Worm (Caenorhabditis elegans) whole organism, L4 larva: ENCODE data around the gene srxa-8.

Source experiments
- F26F4.8 ChIP-seq: fragments of 200-800 bp; sonication (Bioruptor generic); conservative IDR thresholded peaks from 2 replicates; pipeline ENCODE4 v1.3.6; 2022; ENCODE audit warnings: missing genetic modification characterization, missing compliant biosample characterization
- F37D6.2 ChIP-seq: sonication (generic microtip); optimal IDR thresholded peaks from 2 replicates; lab custom pipeline; 2016; ENCODE audit warnings: mild to moderate bottlenecking, missing genetic modification characterization, missing compliant biosample characterization
- Y5F2A.4 ChIP-seq: fragments of 200-800 bp; sonication (Bioruptor generic); optimal IDR thresholded peaks from 2 replicates; lab custom pipeline; 2018; ENCODE audit warnings: mild to moderate bottlenecking, missing genetic modification characterization, missing compliant biosample characterization
- ZK337.2 ChIP-seq: fragments of 200-800 bp; sonication (Bioruptor generic); IDR thresholded peaks from 2 replicates; pipeline ENCODE4 v1.3.6; 2022; ENCODE audit warnings: missing genetic modification reagents, missing genetic modification characterization, missing compliant biosample characterization
- ZK546.5 ChIP-seq, 2 experiments: sonication (generic microtip); optimal IDR thresholded peaks; 2 replicates each; lab custom pipeline; 2017; ENCODE audit warnings: missing biosample characterization in 2 of 2, missing genetic modification characterization in 2 of 2
- aha-1 ChIP-seq: fragments of 150-350 bp; peaks from one replicate; lab custom pipeline; 2014; ENCODE audit warnings: missing biosample characterization, missing genetic modification characterization
- ceh-28 ChIP-seq: fragments of 150-350 bp; optimal IDR thresholded peaks from 2 replicates; lab custom pipeline; 2014; ENCODE audit warnings: missing biosample characterization, missing genetic modification reagents, missing genetic modification characterization
- ceh-44 ChIP-seq: fragments of 200-800 bp; sonication (Bioruptor generic); IDR thresholded peaks from 2 replicates; pipeline ENCODE4 v1.3.6; 2022; ENCODE audit warnings: missing genetic modification reagents, missing genetic modification characterization, missing compliant biosample characterization
- ceh-62 ChIP-seq: sonication (generic microtip); optimal IDR thresholded peaks from 2 replicates; lab custom pipeline; 2017; ENCODE audit warnings: missing biosample characterization, missing genetic modification characterization
- cey-2 ChIP-seq: sonication (generic microtip); optimal IDR thresholded peaks from 3 replicates; lab custom pipeline; 2017; ENCODE audit warnings: missing genetic modification characterization, mild to moderate bottlenecking, missing compliant biosample characterization, antibody characterized with exemption, borderline replicate concordance; ENCODE audit not compliant: insufficient read depth
- daf-16 ChIP-seq, 3 experiments: sonication (generic microtip); optimal IDR thresholded peaks; 2 replicates each; lab custom pipeline; 2016 to 2017; ENCODE audit warnings: missing genetic modification characterization in 3 of 3, missing genetic modification reagents in 3 of 3, mild to moderate bottlenecking in 2 of 3, missing compliant biosample characterization in 2 of 3, missing biosample characterization in 1 of 3, moderate library complexity in 1 of 3
- daf-8 ChIP-seq: fragments of 200-800 bp; sonication (Bioruptor generic); IDR thresholded peaks from 2 replicates; pipeline ENCODE4 v1.3.6; 2022; ENCODE audit warnings: missing genetic modification characterization, missing compliant biosample characterization
- dmd-9 ChIP-seq: fragments of 200-800 bp; sonication (Bioruptor generic); IDR thresholded peaks from 2 replicates; pipeline ENCODE4 v1.3.6; 2022; ENCODE audit warnings: missing genetic modification reagents, missing genetic modification characterization, missing compliant biosample characterization
- dpl-1 ChIP-seq: fragments of 150-350 bp; optimal IDR thresholded peaks from 2 replicates; lab custom pipeline; 2014; ENCODE audit warnings: missing biosample characterization, missing genetic modification reagents, missing genetic modification characterization
- duxl-1 ChIP-seq: sonication (generic microtip); optimal IDR thresholded peaks from 2 replicates; lab custom pipeline; 2016; ENCODE audit warnings: mild to moderate bottlenecking, missing genetic modification characterization, moderate library complexity, missing compliant biosample characterization; ENCODE audit not compliant: poor library complexity
- egl-43 ChIP-seq: fragments of 200-800 bp; sonication (Bioruptor generic); IDR thresholded peaks from 2 replicates; pipeline ENCODE4 v1.3.6; 2022; ENCODE audit warnings: missing genetic modification reagents, missing genetic modification characterization, missing compliant biosample characterization
- fkh-10 ChIP-seq: fragments of 150-350 bp; optimal IDR thresholded peaks from 2 replicates; lab custom pipeline; 2014; ENCODE audit warnings: missing biosample characterization, missing genetic modification reagents, missing genetic modification characterization
- fos-1 ChIP-seq: fragments of 150-350 bp; optimal IDR thresholded peaks from 2 replicates; lab custom pipeline; 2014; ENCODE audit warnings: missing biosample characterization, missing genetic modification characterization
- gei-8 ChIP-seq: fragments of 200-800 bp; sonication (Bioruptor generic); optimal IDR thresholded peaks from 2 replicates; lab custom pipeline; 2018; ENCODE audit warnings: mild to moderate bottlenecking, missing genetic modification characterization, missing compliant biosample characterization
- hlh-30 ChIP-seq: sonication (generic microtip); optimal IDR thresholded peaks from 2 replicates; lab custom pipeline; 2017; ENCODE audit warnings: antibody characterized with exemption, mild to moderate bottlenecking, missing genetic modification characterization, missing compliant biosample characterization; ENCODE audit not compliant: insufficient read depth
- hmg-1.1 ChIP-seq: fragments of 200-800 bp; sonication (Bioruptor generic); IDR thresholded peaks from 2 replicates; pipeline ENCODE4 v1.3.6; 2022; ENCODE audit warnings: missing genetic modification reagents, missing genetic modification characterization, missing compliant biosample characterization
- lin-1 ChIP-seq: fragments of 200-800 bp; sonication (Bioruptor generic); IDR thresholded peaks from 2 replicates; pipeline ENCODE4 v1.3.6; 2022; ENCODE audit warnings: missing genetic modification reagents, missing genetic modification characterization, missing compliant biosample characterization
- lin-13 ChIP-seq: fragments of 150-350 bp; optimal IDR thresholded peaks from 2 replicates; lab custom pipeline; 2014; ENCODE audit warnings: missing biosample characterization, missing genetic modification reagents, missing genetic modification characterization
- lin-38 ChIP-seq: fragments of 200-800 bp; sonication (Bioruptor generic); IDR thresholded peaks from 2 replicates; pipeline ENCODE4 v1.3.6; 2022; ENCODE audit warnings: missing genetic modification reagents, missing genetic modification characterization, missing compliant biosample characterization
- lir-3 ChIP-seq: sonication (generic microtip); optimal IDR thresholded peaks from 2 replicates; lab custom pipeline; 2016; ENCODE audit warnings: mild to moderate bottlenecking, missing genetic modification characterization, missing compliant biosample characterization
- lsy-2 ChIP-seq, 2 experiments: fragments of 150-350 bp in 1 of 2; sonication (generic microtip) in 1 of 2; optimal IDR thresholded peaks; 2 replicates each; lab custom pipeline; 2014 to 2017; ENCODE audit warnings: missing biosample characterization in 2 of 2, missing genetic modification characterization in 2 of 2
- madf-5 ChIP-seq, 2 experiments: fragments of 200-800 bp; sonication (Bioruptor generic); IDR thresholded peaks; 2 replicates each; pipeline ENCODE4 v1.3.6; 2022; ENCODE audit warnings: missing compliant biosample characterization in 2 of 2, missing genetic modification characterization in 2 of 2
- mdl-1 ChIP-seq, 2 experiments: fragments of 150-350 bp in 1 of 2; sonication (generic microtip) in 1 of 2; optimal IDR thresholded peaks; 2 replicates each; lab custom pipeline; 2014 to 2017; ENCODE audit warnings: missing biosample characterization in 2 of 2, missing genetic modification characterization in 2 of 2
- mep-1 ChIP-seq: fragments of 150-350 bp; sonication (generic microtip); optimal IDR thresholded peaks from 3 replicates; lab custom pipeline; 2014; ENCODE audit warnings: missing biosample characterization, missing genetic modification characterization
- mes-2 ChIP-seq: sonication (generic microtip); optimal IDR thresholded peaks from 2 replicates; lab custom pipeline; 2016; ENCODE audit warnings: missing genotype, mild to moderate bottlenecking, missing genetic modification characterization, missing compliant biosample characterization; ENCODE audit not compliant: poor library complexity, severe bottlenecking
- mxl-2 ChIP-seq: fragments of 200-800 bp; sonication (Bioruptor generic); conservative IDR thresholded peaks from 2 replicates; pipeline ENCODE4 v1.3.6; 2022; ENCODE audit warnings: missing genetic modification reagents, missing genetic modification characterization, missing compliant biosample characterization
- nhr-10 ChIP-seq: fragments of 150-350 bp; optimal IDR thresholded peaks from 2 replicates; lab custom pipeline; 2014; ENCODE audit warnings: missing biosample characterization, missing genetic modification characterization
- nhr-11 ChIP-seq: fragments of 150-350 bp; optimal IDR thresholded peaks from 2 replicates; lab custom pipeline; 2014; ENCODE audit warnings: missing biosample characterization, missing genetic modification characterization
- nhr-111 ChIP-seq: fragments of 200-800 bp; sonication (Bioruptor generic); optimal IDR thresholded peaks from 2 replicates; lab custom pipeline; 2018; ENCODE audit warnings: mild to moderate bottlenecking, missing genetic modification characterization, missing compliant biosample characterization
- nhr-28 ChIP-seq: fragments of 150-350 bp; optimal IDR thresholded peaks from 2 replicates; lab custom pipeline; 2014; ENCODE audit warnings: missing biosample characterization, missing genetic modification characterization
- nhr-48 ChIP-seq: sonication (generic microtip); optimal IDR thresholded peaks from 2 replicates; lab custom pipeline; 2016; ENCODE audit warnings: mild to moderate bottlenecking, missing genetic modification characterization, missing compliant biosample characterization
- nhr-77 ChIP-seq: fragments of 150-350 bp; optimal IDR thresholded peaks from 2 replicates; lab custom pipeline; 2014; ENCODE audit warnings: missing biosample characterization, missing genetic modification characterization
- pqm-1 ChIP-seq: sonication (generic microtip); optimal IDR thresholded peaks from 2 replicates; lab custom pipeline; 2017; ENCODE audit warnings: missing biosample characterization, missing genetic modification characterization
- rbr-2 ChIP-seq: sonication (generic microtip); optimal IDR thresholded peaks from 2 replicates; lab custom pipeline; 2016; ENCODE audit warnings: missing genotype, missing genetic modification characterization, missing compliant biosample characterization
- snpc-1.2 ChIP-seq: fragments of 200-800 bp; sonication (Bioruptor generic); IDR thresholded peaks from 2 replicates; pipeline ENCODE4 v1.3.6; 2022; ENCODE audit warnings: missing genetic modification reagents, missing genetic modification characterization, missing compliant biosample characterization
- spr-1 ChIP-seq: sonication (generic microtip); optimal IDR thresholded peaks from 2 replicates; lab custom pipeline; 2016; ENCODE audit warnings: mild to moderate bottlenecking, missing genetic modification characterization, missing compliant biosample characterization
- spr-3 ChIP-seq: fragments of 200-800 bp; sonication (Bioruptor generic); optimal IDR thresholded peaks from 2 replicates; lab custom pipeline; 2018; ENCODE audit warnings: mild to moderate bottlenecking, missing genetic modification characterization, missing compliant biosample characterization
- tra-1 ChIP-seq: fragments of 200-800 bp; sonication (Bioruptor generic); IDR thresholded peaks from 2 replicates; pipeline ENCODE4 v1.3.6; 2022; ENCODE audit warnings: missing genetic modification reagents, missing genetic modification characterization, missing compliant biosample characterization
- unc-130 ChIP-seq: sonication (generic microtip); optimal IDR thresholded peaks from 2 replicates; lab custom pipeline; 2016; ENCODE audit warnings: missing genetic modification reagents, missing genetic modification characterization, missing compliant biosample characterization
- unc-62 ChIP-seq, 3 experiments: fragments of 150-350 bp in 1 of 3; sonication (generic microtip); optimal IDR thresholded peaks in 2 of 3; peaks in 1 of 3; 1 replicate in 1 of 3; 2 replicates in 2 of 3; lab custom pipeline; 2014 to 2017; ENCODE audit warnings: missing biosample characterization in 3 of 3, missing genetic modification characterization in 3 of 3, missing genetic modification reagents in 3 of 3, missing genotype in 1 of 3
- zag-1 ChIP-seq: fragments of 150-350 bp; optimal IDR thresholded peaks from 2 replicates; lab custom pipeline; 2014; ENCODE audit warnings: missing biosample characterization, missing genetic modification characterization
- zfp-2 ChIP-seq: sonication (generic microtip); optimal IDR thresholded peaks from 2 replicates; lab custom pipeline; 2016; ENCODE audit warnings: mild to moderate bottlenecking, missing genetic modification characterization, missing compliant biosample characterization
- zip-11 ChIP-seq: fragments of 200-800 bp; sonication (Bioruptor generic); IDR thresholded peaks from 2 replicates; pipeline ENCODE4 v1.3.6; 2022; ENCODE audit warnings: missing genetic modification characterization, missing compliant biosample characterization

Gene srxa-8

ce11 chrX:13356469-13356868 is 47.8 kb upstream of the srxa-8 start (continued):
- no peak for TF ChIP-seq duxl-1 (tag; lab: Kevin White, UChicago)
- TF ChIP-seq snpc-1.2 (GFP tag; lab: Robert Waterston, UW), result no peak
- no peak for TF ChIP-seq F37D6.2 (tag; lab: Kevin White, UChicago)
- peak; percentile 80 for TF ChIP-seq mep-1 (tag; lab: Kevin White, UChicago)
- TF ChIP-seq nhr-77 (tag; lab: Kevin White, UChicago), result peak; percentile 75
- TF ChIP-seq dmd-9, result no peak
- TF ChIP-seq lin-38 (GFP tag; lab: Robert Waterston, UW), result no peak
- TF ChIP-seq mdl-1 (tag; optimal IDR thresholded peaks at IDR 0.05; lab: Kevin White, UChicago), result peak; percentile 89 to 92
- no peak for TF ChIP-seq F26F4.8 (GFP tag; lab: Robert Waterston, UW)
- TF ChIP-seq ceh-44 (GFP tag; lab: Robert Waterston, UW), result no peak
- TF ChIP-seq zfp-2 (tag; lab: Kevin White, UChicago), result no peak
- TF ChIP-seq unc-130 (GFP tag; lab: Kevin White, UChicago), result no peak
- no peak for TF ChIP-seq rbr-2 (tag; lab: Kevin White, UChicago)
- TF ChIP-seq lin-13 (GFP tag; lab: Kevin White, UChicago), result no peak
- TF ChIP-seq unc-62 (GFP tag; optimal IDR thresholded peaks at IDR 0.05 in 1 of 2; lab: Kevin White, UChicago), result peak in 1 of 2 experiments; percentile 67
- no peak for TF ChIP-seq unc-62 (tag; optimal IDR thresholded peaks at IDR 0.05; lab: Kevin White, UChicago)
- peak; percentile 60 to 71 for TF ChIP-seq lsy-2 (tag; optimal IDR thresholded peaks at IDR 0.05; lab: Kevin White, UChicago)
- TF ChIP-seq cey-2, result no peak
- no peak for TF ChIP-seq fos-1 (tag; lab: Kevin White, UChicago)
- no peak for TF ChIP-seq nhr-111
- no peak for TF ChIP-seq Y5F2A.4
- TF ChIP-seq fkh-10, result no peak
- TF ChIP-seq zip-11 (GFP tag; lab: Robert Waterston, UW), result no peak
- TF ChIP-seq nhr-48, result peak; percentile 98
- TF ChIP-seq, all 104 proteins: peak for 32

ce11 chrX:13354672-13355407 is 46.2 kb upstream of the srxa-8 start:
- peak; percentile 80 for TF ChIP-seq hlh-30 (tag; lab: Kevin White, UChicago)
- TF ChIP-seq ZK546.5 (tag; optimal IDR thresholded peaks at IDR 0.05; lab: Kevin White, UChicago), result no peak
- TF ChIP-seq tra-1 (GFP tag; lab: Robert Waterston, UW), result peak; percentile 32; the same call in 1 of the 2 replicates
- no peak for TF ChIP-seq spr-1
- TF ChIP-seq spr-3 (GFP tag; lab: Kevin White, UChicago), result no peak
- TF ChIP-seq nhr-28 (tag; lab: Kevin White, UChicago), result peak; percentile 84
- peak; percentile 11 for TF ChIP-seq nhr-77 (tag; lab: Kevin White, UChicago)
- TF ChIP-seq gei-8 (GFP tag; lab: Kevin White, UChicago), result peak; percentile 74
- TF ChIP-seq ceh-62 (tag; lab: Kevin White, UChicago), result no peak
- peak; percentile 98 for TF ChIP-seq aha-1 (tag; lab: Kevin White, UChicago)
- no peak for TF ChIP-seq lir-3
- no peak for TF ChIP-seq ceh-44 (GFP tag; lab: Robert Waterston, UW)
- TF ChIP-seq nhr-11 (tag; lab: Kevin White, UChicago), result peak; percentile 90
- TF ChIP-seq zag-1 (tag; lab: Kevin White, UChicago), result no peak
- no peak for TF ChIP-seq ZK337.2
- no peak for TF ChIP-seq Y5F2A.4
- peak; percentile 29; the same call in 1 of the 2 replicates for TF ChIP-seq lin-1
- peak; percentile 23 for TF ChIP-seq mes-2 (tag; lab: Kevin White, UChicago)
- TF ChIP-seq hmg-1.1 (GFP tag; lab: Robert Waterston, UW), result no peak
- no peak for TF ChIP-seq daf-8 (GFP tag; lab: Robert Waterston, UW)
- no peak for TF ChIP-seq pqm-1 (tag; lab: Kevin White, UChicago)
- no peak for TF ChIP-seq ceh-28 (tag; lab: Kevin White, UChicago)
- TF ChIP-seq madf-5 (GFP tag; IDR thresholded peaks at IDR 0.05; lab: Robert Waterston, UW), result no peak
- TF ChIP-seq dpl-1 (GFP tag; lab: Kevin White, UChicago), result no peak
- TF ChIP-seq daf-16 (GFP tag; optimal IDR thresholded peaks at IDR 0.05; lab: Kevin White, UChicago), result peak in 1 of 2 experiments; percentile 21
- peak; percentile 61 for TF ChIP-seq daf-16 (tag; optimal IDR thresholded peaks at IDR 0.05; lab: Kevin White, UChicago)
- no peak for TF ChIP-seq nhr-10
- peak; percentile 62; the same call in 1 of the 2 replicates for TF ChIP-seq mxl-2 (GFP tag; lab: Robert Waterston, UW)
- TF ChIP-seq snpc-1.2 (GFP tag; lab: Robert Waterston, UW), result no peak
- TF ChIP-seq egl-43 (GFP tag; lab: Robert Waterston, UW), result no peak
